Worm (Caenorhabditis elegans) whole organism, L1 larva: ENCODE measurements around the gene F56D6.20.

Experiments used
- blmp-1 ChIP-seq: fragments of 150-350 bp; optimal IDR thresholded peaks from 2 replicates; lab custom pipeline; 2014; ENCODE audit warnings: missing biosample characterization, missing genetic modification characterization
- dpl-1 ChIP-seq, 3 experiments: fragments of 150-350 bp in 2 of 3; sonication (generic microtip) in 1 of 3; optimal IDR thresholded peaks; 2 replicates each; lab custom pipeline; 2014 to 2017; ENCODE audit warnings: missing biosample characterization in 3 of 3, missing genetic modification characterization in 3 of 3, missing genetic modification reagents in 3 of 3
- egl-27 ChIP-seq, 2 experiments: fragments of 150-350 bp in 1 of 2; sonication (generic microtip); optimal IDR thresholded peaks; 3 replicates each; lab custom pipeline; 2017 to 2018; ENCODE audit warnings: missing biosample characterization in 2 of 2, missing genetic modification characterization in 2 of 2, missing genetic modification reagents in 2 of 2
- elt-3 ChIP-seq, 6 experiments: fragments of 150-350 bp in 1 of 6; sonication (generic microtip); optimal IDR thresholded peaks; 2 replicates each; lab custom pipeline; 2017 to 2018; ENCODE audit warnings: missing biosample characterization in 6 of 6, missing genetic modification characterization in 6 of 6, inconsistent platforms in 1 of 6
- mdl-1 ChIP-seq, 2 experiments: fragments of 150-350 bp; optimal IDR thresholded peaks; 2 replicates each; lab custom pipeline; 2014 to 2017; ENCODE audit warnings: missing biosample characterization in 2 of 2, missing genetic modification characterization in 2 of 2, inconsistent platforms in 1 of 2
- nhr-28 ChIP-seq: fragments of 150-350 bp; optimal IDR thresholded peaks from 2 replicates; lab custom pipeline; 2014; ENCODE audit warnings: missing biosample characterization, missing genetic modification characterization
- nhr-47 ChIP-seq: sonication (generic microtip); optimal IDR thresholded peaks from 2 replicates; lab custom pipeline; 2016; ENCODE audit warnings: mild to moderate bottlenecking, missing genetic modification characterization, moderate library complexity, missing compliant biosample characterization
- nhr-84 ChIP-seq: sonication (generic microtip); optimal IDR thresholded peaks from 2 replicates; lab custom pipeline; 2017; ENCODE audit warnings: missing biosample characterization, missing genetic modification characterization
- skn-1 ChIP-seq: fragments of 150-350 bp; optimal IDR thresholded peaks from 2 replicates; lab custom pipeline; 2014; ENCODE audit warnings: missing biosample characterization, missing genetic modification characterization
- snpc-4 ChIP-seq: fragments of 150-350 bp; optimal IDR thresholded peaks from 2 replicates; lab custom pipeline; 2014; ENCODE audit warnings: missing biosample characterization, missing genetic modification characterization
- unc-62 ChIP-seq: fragments of 150-350 bp; optimal IDR thresholded peaks from 2 replicates; lab custom pipeline; 2014; ENCODE audit warnings: missing biosample characterization, missing genetic modification reagents, missing genetic modification characterization
- zip-4 ChIP-seq: fragments of 200-800 bp; sonication (Bioruptor generic); optimal IDR thresholded peaks from 2 replicates; lab custom pipeline; 2018; ENCODE audit warnings: mild to moderate bottlenecking, missing genetic modification characterization, moderate library complexity, missing compliant biosample characterization

- TF ChIP-seq egl-27 (tag; optimal IDR thresholded peaks at IDR 0.05; lab: Kevin White, UChicago) (no peak), nhr-84 (tag; lab: Kevin White, UChicago) (no peak), dpl-1 (GFP tag; optimal IDR thresholded peaks at IDR 0.05; lab: Kevin White, UChicago) (no peak), mdl-1 (tag; optimal IDR thresholded peaks at IDR 0.05; lab: Kevin White, UChicago) (no peak), nhr-28 (tag; lab: Kevin White, UChicago) (no peak), snpc-4 (tag; lab: Kevin White, UChicago) (no peak), skn-1 (no peak), elt-3 (tag; optimal IDR thresholded peaks at IDR 0.05; lab: Kevin White, UChicago) (no peak), blmp-1 (tag; lab: Kevin White, UChicago) (no peak), unc-62 (no peak), zip-4 (no peak), nhr-47 (no peak)
Observed at ce11 chrIV:3960396-3960795, 47.7 kb downstream of the F56D6.20 start, which contains the start of gene clec-75.
